Worm (Caenorhabditis elegans) whole organism, L2 larva: ENCODE results near the gene rsf-1.

Experiments
- ZK546.5 ChIP-seq: sonication (generic microtip); optimal IDR thresholded peaks from 2 replicates; lab custom pipeline; 2017; ENCODE audit warnings: missing biosample characterization, missing genetic modification characterization
- aly-2 ChIP-seq: fragments of 150-350 bp; optimal IDR thresholded peaks from 2 replicates; lab custom pipeline; 2014; ENCODE audit warnings: missing biosample characterization, missing genetic modification characterization
- ama-1 ChIP-seq: fragments of 150-350 bp; optimal IDR thresholded peaks from 2 replicates; lab custom pipeline; 2018; ENCODE audit warnings: inconsistent platforms
- blmp-1 ChIP-seq: sonication (generic microtip); optimal IDR thresholded peaks from 2 replicates; lab custom pipeline; 2017; ENCODE audit warnings: missing genetic modification characterization, mild to moderate bottlenecking, missing compliant biosample characterization, antibody characterized with exemption, moderate library complexity; ENCODE audit not compliant: insufficient read depth
- ceh-16 ChIP-seq: fragments of 150-350 bp; optimal IDR thresholded peaks from 2 replicates; lab custom pipeline; 2014; ENCODE audit warnings: missing biosample characterization, missing genetic modification characterization
- crh-2 ChIP-seq: sonication (generic microtip); optimal IDR thresholded peaks from 2 replicates; lab custom pipeline; 2017; ENCODE audit warnings: missing biosample characterization, missing genetic modification characterization
- dmd-4 ChIP-seq: sonication (generic microtip); optimal IDR thresholded peaks from 2 replicates; lab custom pipeline; 2017; ENCODE audit warnings: missing biosample characterization, missing genetic modification characterization
- elt-3 ChIP-seq: sonication (generic microtip); optimal IDR thresholded peaks from 2 replicates; lab custom pipeline; 2017; ENCODE audit warnings: missing biosample characterization, missing genetic modification characterization
- nhr-12 ChIP-seq: fragments of 150-350 bp; optimal IDR thresholded peaks from 2 replicates; lab custom pipeline; 2014; ENCODE audit warnings: missing biosample characterization, missing genetic modification characterization
- sma-3 ChIP-seq: sonication (generic microtip); optimal IDR thresholded peaks from 2 replicates; lab custom pipeline; 2016; ENCODE audit warnings: missing genetic modification reagents, missing genetic modification characterization, missing compliant biosample characterization
- snpc-4 ChIP-seq: fragments of 150-350 bp; optimal IDR thresholded peaks from 2 replicates; lab custom pipeline; 2014; ENCODE audit warnings: missing biosample characterization, missing genetic modification characterization
- unc-62 ChIP-seq: fragments of 150-350 bp; optimal IDR thresholded peaks from 2 replicates; lab custom pipeline; 2014; ENCODE audit warnings: missing biosample characterization, missing genetic modification reagents, missing genetic modification characterization

DNA sequence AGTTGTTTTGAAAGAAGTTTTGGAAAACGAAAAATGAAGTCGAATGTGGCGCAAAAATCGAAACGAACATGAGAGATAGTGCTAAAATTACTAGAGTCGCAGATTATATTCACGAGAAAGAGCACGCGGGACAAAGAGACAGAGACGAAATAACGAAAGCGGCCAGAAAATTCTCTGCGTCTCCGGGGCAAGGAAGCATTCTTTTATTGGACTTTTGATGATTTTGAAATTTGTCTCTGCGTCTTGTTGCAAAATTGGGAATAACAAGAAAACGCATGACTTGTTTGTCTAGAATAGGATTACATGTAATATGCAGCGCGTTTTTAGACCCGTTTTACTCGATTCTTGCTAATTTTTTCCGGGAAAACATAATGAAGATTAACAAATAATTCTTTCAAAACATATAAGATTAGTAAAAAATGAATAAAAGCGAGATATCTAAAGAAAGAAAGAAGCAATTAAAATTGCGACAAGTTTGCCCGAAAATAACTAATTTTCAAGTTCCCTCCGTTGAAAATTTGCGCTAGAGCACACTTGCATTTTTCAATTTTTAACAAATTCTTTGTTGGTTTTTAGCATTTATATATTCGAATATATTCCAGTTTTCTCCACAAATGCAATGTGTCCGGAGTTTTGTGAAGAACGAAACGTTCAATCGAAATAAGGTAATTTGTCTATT, 41.8 kb downstream of the rsf-1 start, which contains the start of the genes B0491.6 and pigm-1:
- TF ChIP-seq ama-1 (lab: Kevin White, UChicago), result no peak
- TF ChIP-seq elt-3 (tag; lab: Kevin White, UChicago), result no peak
- peak; percentile 51 for TF ChIP-seq snpc-4 (tag; lab: Kevin White, UChicago)
- TF ChIP-seq unc-62 (GFP tag; lab: Kevin White, UChicago), result no peak
- no peak for TF ChIP-seq aly-2 (tag; lab: Kevin White, UChicago)
- TF ChIP-seq dmd-4 (tag; lab: Kevin White, UChicago), result no peak
- TF ChIP-seq crh-2 (tag; lab: Kevin White, UChicago), result peak; percentile 89
- no peak for TF ChIP-seq nhr-12 (tag; lab: Kevin White, UChicago)
- peak; percentile 62 for TF ChIP-seq sma-3 (GFP tag; lab: Kevin White, UChicago)
- TF ChIP-seq ZK546.5 (tag; lab: Kevin White, UChicago), result no peak
- TF ChIP-seq ceh-16 (tag; lab: Kevin White, UChicago), result peak; percentile 23
- TF ChIP-seq blmp-1 (tag; lab: Kevin White, UChicago), result peak; percentile 44
